Fruit fly (Drosophila melanogaster): ENCODE measurements around the gene crn.

Gene crn

DNA sequence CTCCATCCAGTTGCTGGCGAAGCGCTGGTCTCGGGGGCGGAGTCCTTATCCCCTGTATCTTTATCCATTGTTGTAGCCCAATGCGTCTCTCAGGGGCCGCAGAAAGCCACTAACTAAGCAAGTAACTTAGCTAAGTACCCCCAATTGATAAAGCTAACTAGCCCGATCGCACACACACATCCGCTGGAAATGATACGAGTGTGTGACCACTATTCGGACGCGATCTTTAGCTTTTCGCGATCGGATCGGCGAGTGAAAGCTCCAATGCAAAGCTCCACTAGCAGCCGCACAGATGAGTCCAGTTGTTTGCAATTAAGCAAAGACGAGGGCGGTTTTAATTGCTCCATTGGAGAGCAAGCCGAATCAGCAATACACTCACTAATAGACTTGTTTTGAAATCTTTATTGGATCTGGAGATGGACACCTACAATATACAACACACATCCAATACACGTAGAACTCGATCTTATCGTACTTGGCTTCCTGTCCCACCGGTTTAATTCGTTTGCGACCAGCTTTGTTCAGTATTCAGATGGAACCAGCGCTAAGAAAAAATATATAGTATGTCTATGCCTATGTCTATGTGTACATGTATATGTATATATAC, 4.3 kb upstream of the crn start, which contains the start of gene CG3091 (continued):
- peak; percentile 53 for TF ChIP-seq sug (tag; optimal IDR thresholded peaks at IDR 0.05)
- peak; percentile 27 for TF ChIP-seq mam (GFP tag; optimal IDR thresholded peaks at IDR 0.05)
- TF ChIP-seq CG8290 (GFP tag; optimal IDR thresholded peaks at IDR 0.05): no peak
- TF ChIP-seq CG8290 (tag; optimal IDR thresholded peaks at IDR 0.05): peak in 1 of 2 experiments; percentile 27
- peak; percentile 75 for TF ChIP-seq Med (GFP tag)
- TF ChIP-seq CG13624 (GFP tag; optimal IDR thresholded peaks at IDR 0.05): peak; percentile 44
- TF ChIP-seq abd-A (tag; optimal IDR thresholded peaks at IDR 0.05): no peak
- peak; percentile 12; the same call in 1 of the 2 replicates for TF ChIP-seq sob (GFP tag; IDR thresholded peaks at IDR 0.05)
- TF ChIP-seq Deaf1 (tag; optimal IDR thresholded peaks at IDR 0.05): peak; percentile 86
- 0 out of 3 replicates have a peak, but pooled peaks have one; percentile 39 for TF ChIP-seq z (GFP tag; IDR thresholded peaks at IDR 0.05)
- peak; percentile 36; the same call in 1 of the 2 replicates for TF ChIP-seq vvl (GFP tag; IDR thresholded peaks at IDR 0.05)
- no peak for TF ChIP-seq twi (tag; optimal IDR thresholded peaks at IDR 0.05)
- peak; percentile 43 for TF ChIP-seq CG18599 (GFP tag; optimal IDR thresholded peaks at IDR 0.05)
- TF ChIP-seq row (GFP tag; IDR thresholded peaks at IDR 0.05): peak; percentile 16; the same call in 1 of the 3 replicates
- no peak for TF ChIP-seq MESR4 (GFP tag; optimal IDR thresholded peaks at IDR 0.05)
- TF ChIP-seq slbo (GFP tag; IDR thresholded peaks at IDR 0.05): peak; percentile 26; the same call in 1 of the 2 replicates
- TF ChIP-seq gro (GFP tag; optimal IDR thresholded peaks at IDR 0.05): peak; percentile 19
- no peak for TF ChIP-seq crp (GFP tag; optimal IDR thresholded peaks at IDR 0.05)
- TF ChIP-seq Meics (GFP tag; optimal IDR thresholded peaks at IDR 0.05): peak; percentile 48
- 0 out of 2 replicates have a peak, but pooled peaks have one; percentile 15 for TF ChIP-seq Ada2b (GFP tag; IDR thresholded peaks at IDR 0.05)
- TF ChIP-seq Atf6 (GFP tag; IDR thresholded peaks at IDR 0.05): 0 out of 2 replicates have a peak, but pooled peaks have one; percentile 37
- peak in 1 of 2 experiments; percentile 23 for TF ChIP-seq dpn (GFP tag; optimal IDR thresholded peaks at IDR 0.05)
- TF ChIP-seq CG6854 (GFP tag; optimal IDR thresholded peaks at IDR 0.05): peak; percentile 10
- TF ChIP-seq CG31441 (GFP tag; IDR thresholded peaks at IDR 0.05): no peak
- peak; percentile 63; the same call in 2 of the 3 replicates for TF ChIP-seq dysf (GFP tag; IDR thresholded peaks at IDR 0.05)
- TF ChIP-seq caup (GFP tag; optimal IDR thresholded peaks at IDR 0.05; ENCODE audit: severe bottlenecking): peak; percentile 20
- TF ChIP-seq CG9727 (GFP tag; optimal IDR thresholded peaks at IDR 0.05): peak; percentile 6

DNA sequence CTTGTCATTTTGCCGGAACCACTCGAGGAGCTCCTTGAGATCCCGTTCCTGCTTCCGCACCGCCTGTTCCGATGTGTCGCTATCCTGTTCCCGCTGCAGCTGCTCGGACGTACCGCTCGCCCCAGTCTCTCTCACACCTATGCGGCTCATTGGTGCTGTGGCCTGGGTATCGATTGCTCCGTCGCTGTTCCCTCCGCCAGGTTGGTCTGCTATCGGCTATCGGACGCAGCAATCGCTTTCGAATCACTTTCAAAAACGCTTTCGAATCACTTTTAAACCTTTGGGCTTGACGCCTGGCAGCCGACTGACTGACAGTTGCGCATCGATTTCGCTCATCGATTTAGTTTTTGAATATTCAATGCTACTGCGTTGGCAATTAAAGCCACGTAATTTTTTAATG, 1.9 kb upstream of the crn start, which contains the start of gene CG3191:
TSS of gene CG3191 (minus strand) at position 306 of the 400 bp plus-strand sequence.
- TF ChIP-seq CG10209 (GFP tag; optimal IDR thresholded peaks at IDR 0.05) (no peak), hb (GFP tag; IDR thresholded peaks at IDR 0.05; ENCODE audit: partially characterized antibody) (0 out of 3 replicates have a peak, but pooled peaks have one; percentile 35), CG7987 (GFP tag; optimal IDR thresholded peaks at IDR 0.05) (no peak), CG9215 (GFP tag; IDR thresholded peaks at IDR 0.05) (no peak), CTCF (GFP tag; optimal IDR thresholded peaks at IDR 0.05) (no peak), CG12391 (tag; optimal IDR thresholded peaks at IDR 0.05) (no peak), CG14050 (GFP tag; IDR thresholded peaks at IDR 0.05) (no peak), CG18262 (tag; optimal IDR thresholded peaks at IDR 0.05) (no peak), CG13894 (tag; optimal IDR thresholded peaks at IDR 0.05) (no peak), Hmr (GFP tag; optimal IDR thresholded peaks at IDR 0.05) (no peak), Dref (GFP tag; IDR thresholded peaks at IDR 0.05) (peak; percentile 64), CG32532 (GFP tag; IDR thresholded peaks at IDR 0.05) (no peak), jing (GFP tag; optimal IDR thresholded peaks at IDR 0.05) (no peak), CG7839 (tag; optimal IDR thresholded peaks at IDR 0.05) (no peak), tin (GFP tag; optimal IDR thresholded peaks at IDR 0.05) (no peak), CG42726 (GFP tag; IDR thresholded peaks at IDR 0.05; ENCODE audit: partially characterized antibody) (no peak), Med (GFP tag) (peak; percentile 46), grn (GFP tag; optimal IDR thresholded peaks at IDR 0.05) (no peak), cg (GFP tag; optimal IDR thresholded peaks at IDR 0.05) (no peak), CG12219 (GFP tag; optimal IDR thresholded peaks at IDR 0.05) (no peak), org-1 (GFP tag; optimal IDR thresholded peaks at IDR 0.05) (no peak), gcm2 (GFP tag; optimal IDR thresholded peaks at IDR 0.05) (no peak), HHEX (GFP tag; optimal IDR thresholded peaks at IDR 0.05) (no peak), Vsx1 (GFP tag; optimal IDR thresholded peaks at IDR 0.05) (no peak), Xbp1 (GFP tag; optimal IDR thresholded peaks at IDR 0.05) (no peak), Deaf1 (tag; optimal IDR thresholded peaks at IDR 0.05) (no peak)
